Worm (Caenorhabditis elegans): ENCODE measurements around the gene F18E9.1.

DNA sequence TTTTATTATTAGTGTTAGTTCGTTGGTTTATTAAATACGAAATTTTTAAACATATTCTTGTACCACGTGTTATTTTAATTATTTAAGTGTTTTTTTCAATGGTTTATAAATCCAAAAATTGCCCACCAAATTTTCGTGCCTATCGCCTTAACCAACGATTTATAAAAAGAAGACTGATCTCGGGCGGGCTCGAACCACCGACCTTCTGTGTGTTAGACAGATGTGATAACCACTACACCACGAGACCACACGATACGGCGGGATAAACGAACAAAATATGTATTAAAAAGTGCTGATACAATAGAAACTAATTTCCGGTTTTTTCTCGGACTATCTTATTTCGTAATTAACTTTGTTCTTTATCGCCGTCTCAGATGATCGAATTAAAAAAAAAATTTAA is 49.2 kb downstream of the F18E9.1 start:
- TF ChIP-seq ceh-36 (tag; optimal IDR thresholded peaks at IDR 0.05): no peak
- no peak for TF ChIP-seq tra-4 (tag; optimal IDR thresholded peaks at IDR 0.05)
- no peak for TF ChIP-seq hmg-4 (GFP tag; optimal IDR thresholded peaks at IDR 0.05)
- TF ChIP-seq scrt-1 (GFP tag; IDR thresholded peaks at IDR 0.05): no peak
- TF ChIP-seq hmbx-1 (tag; optimal IDR thresholded peaks at IDR 0.05): no peak
- TF ChIP-seq flt-1 (GFP tag; IDR thresholded peaks at IDR 0.05): no peak
- TF ChIP-seq F13C5.2 (tag; optimal IDR thresholded peaks at IDR 0.05): no peak
- no peak for TF ChIP-seq ama-1 (optimal IDR thresholded peaks at IDR 0.05)
- peak; percentile 77 for TF ChIP-seq pes-1 (GFP tag; IDR thresholded peaks at IDR 0.05)
- TF ChIP-seq hnd-1 (tag; optimal IDR thresholded peaks at IDR 0.05): no peak

Measured in whole organism, early embryonic.